Fruit fly (Drosophila melanogaster) whole organism: ENCODE data around the gene Vha100-2.

Experiments
- EcR ChIP-seq, 2 experiments: fragments of >200 bp; optimal IDR thresholded peaks; 2 replicates each; lab custom pipeline; 2017; ENCODE audit warnings: missing biosample characterization in 2 of 2, missing genetic modification characterization in 2 of 2, missing genetic modification reagents in 2 of 2
- psq ChIP-seq: fragments of >200 bp; optimal IDR thresholded peaks from 2 replicates; lab custom pipeline; 2017

DNA sequence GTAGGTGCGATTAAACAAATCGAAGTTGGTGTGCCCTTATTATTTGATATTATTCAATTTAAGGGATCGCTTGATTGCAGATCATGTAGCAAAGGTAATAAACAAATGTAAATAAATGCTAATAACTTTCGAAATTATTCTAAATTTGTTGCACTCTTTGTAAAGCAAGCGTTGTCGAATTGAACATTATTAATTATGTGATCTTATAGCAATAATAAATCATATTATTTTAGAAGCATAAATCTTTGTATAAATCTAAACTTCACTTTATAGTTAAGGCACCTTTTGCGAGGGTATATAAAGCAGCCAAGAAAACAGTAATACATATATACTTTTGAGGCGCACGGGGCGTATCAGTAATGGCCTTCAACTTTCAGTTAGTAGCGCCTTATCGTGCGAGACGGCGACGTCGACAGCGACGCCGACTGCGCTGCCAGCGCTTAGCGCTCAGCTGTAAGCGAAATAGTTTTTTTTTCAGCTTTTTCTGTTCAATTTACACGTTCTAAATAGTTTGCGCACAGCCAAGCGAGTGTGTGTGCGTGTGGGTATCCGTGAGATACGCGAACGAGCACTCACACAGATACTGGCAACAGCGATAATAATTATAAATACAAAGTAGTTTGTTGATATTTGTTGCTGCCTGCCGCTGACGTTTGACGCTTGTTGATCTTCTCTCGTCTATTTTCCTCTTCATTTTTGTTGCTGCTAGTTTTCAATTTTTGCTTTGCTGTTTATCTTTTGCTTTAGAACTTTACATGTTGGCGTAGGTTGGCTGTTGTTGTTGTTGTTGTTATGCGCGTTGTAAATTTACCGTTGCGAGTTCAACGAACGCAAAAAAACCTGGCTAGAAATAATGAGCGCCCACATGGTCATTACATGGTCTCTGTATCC, 40.1 kb upstream of the Vha100-2 start:
- TF ChIP-seq psq (lab: Kevin White, UChicago) (no peak), EcR (GFP tag; optimal IDR thresholded peaks at IDR 0.05; lab: Kevin White, UChicago) (no peak)
